Worm (Caenorhabditis elegans) whole organism, L3 larva: ENCODE data around the gene snr-4.

Experiments used
- ama-1 ChIP-seq: fragments of 150-350 bp; optimal IDR thresholded peaks from 2 replicates; lab custom pipeline; 2018
- egl-27 ChIP-seq: sonication (generic microtip); optimal IDR thresholded peaks from 4 replicates; lab custom pipeline; 2017; ENCODE audit warnings: missing biosample characterization, missing genetic modification reagents, missing genetic modification characterization
- elt-1 ChIP-seq: fragments of 150-350 bp; optimal IDR thresholded peaks from 2 replicates; lab custom pipeline; 2014; ENCODE audit warnings: missing biosample characterization, missing genetic modification characterization
- fos-1 ChIP-seq: fragments of 150-350 bp; optimal IDR thresholded peaks from 2 replicates; lab custom pipeline; 2014; ENCODE audit warnings: missing biosample characterization, missing genetic modification characterization
- lin-39 ChIP-seq: fragments of 150-350 bp; optimal IDR thresholded peaks from 2 replicates; lab custom pipeline; 2018; ENCODE audit warnings: missing biosample characterization, missing genetic modification reagents, missing genetic modification characterization
- nhr-11 ChIP-seq: fragments of 150-350 bp; optimal IDR thresholded peaks from 2 replicates; lab custom pipeline; 2014; ENCODE audit warnings: missing biosample characterization, missing genetic modification characterization
- nhr-28 ChIP-seq: fragments of 150-350 bp; optimal IDR thresholded peaks from 2 replicates; lab custom pipeline; 2014; ENCODE audit warnings: missing biosample characterization, missing genetic modification characterization
- nhr-43 ChIP-seq: sonication (generic microtip); optimal IDR thresholded peaks from 2 replicates; lab custom pipeline; 2016; ENCODE audit warnings: mild to moderate bottlenecking, missing genetic modification characterization, missing compliant biosample characterization; ENCODE audit not compliant: poor library complexity, severe bottlenecking
- pha-4 ChIP-seq: fragments of 150-350 bp; optimal IDR thresholded peaks from 2 replicates; lab custom pipeline; 2014; ENCODE audit warnings: missing biosample characterization, missing genetic modification reagents, missing genetic modification characterization
- pqm-1 ChIP-seq: fragments of 150-350 bp; optimal IDR thresholded peaks from 2 replicates; lab custom pipeline; 2017; ENCODE audit warnings: missing biosample characterization, missing genetic modification characterization, inconsistent platforms
- skn-1 ChIP-seq: fragments of 150-350 bp; optimal IDR thresholded peaks from 2 replicates; lab custom pipeline; 2014; ENCODE audit warnings: missing biosample characterization, missing genetic modification characterization
- snpc-4 ChIP-seq: fragments of 150-350 bp; optimal IDR thresholded peaks from 2 replicates; lab custom pipeline; 2014; ENCODE audit warnings: missing biosample characterization, missing genetic modification characterization
- zag-1 ChIP-seq: fragments of 150-350 bp; optimal IDR thresholded peaks from 2 replicates; lab custom pipeline; 2014; ENCODE audit warnings: missing biosample characterization, missing genetic modification characterization

- TF ChIP-seq nhr-28 (tag; lab: Kevin White, UChicago), result no peak
- no peak for TF ChIP-seq ama-1 (lab: Kevin White, UChicago)
- TF ChIP-seq pha-4 (tag; lab: Kevin White, UChicago), result no peak
- TF ChIP-seq nhr-11 (tag; lab: Kevin White, UChicago), result no peak
- no peak for TF ChIP-seq fos-1 (tag; lab: Kevin White, UChicago)
- TF ChIP-seq elt-1, result no peak
- TF ChIP-seq skn-1, result no peak
- TF ChIP-seq zag-1 (tag; lab: Kevin White, UChicago), result no peak
- no peak for TF ChIP-seq nhr-43 (tag; lab: Kevin White, UChicago)
- peak; percentile 85 for TF ChIP-seq pqm-1 (tag; lab: Kevin White, UChicago)
- TF ChIP-seq lin-39, result no peak
- TF ChIP-seq snpc-4 (tag; lab: Kevin White, UChicago), result no peak
- no peak for TF ChIP-seq egl-27
Observed at ce11 chrV:11976734-11977133, 2.8 kb downstream of the snr-4 start.
